Fruit fly (Drosophila melanogaster): ENCODE results near the gene CG15739.

CG15739 gene

DNA sequence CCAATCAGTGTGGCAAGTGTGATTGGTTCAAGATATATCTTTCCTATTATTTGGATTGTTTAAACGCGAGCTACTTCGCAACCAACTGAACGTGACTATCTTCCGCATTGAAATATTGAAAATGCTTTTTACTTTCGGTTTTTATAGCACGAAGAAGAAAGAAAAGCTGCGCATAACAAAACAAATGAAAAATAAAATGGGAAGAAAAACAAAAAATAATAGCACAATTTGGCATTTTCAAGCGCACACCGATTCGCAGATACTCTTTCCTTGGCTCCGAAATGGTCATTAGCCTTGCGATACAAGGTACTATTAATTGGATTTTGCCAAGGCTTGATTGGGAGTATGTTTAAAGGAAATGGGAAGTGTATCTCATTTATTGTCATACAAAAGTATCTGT, 51.4 kb downstream of the CG15739 start, which contains the start of gene Sclp:
Gene Sclp (minus strand): TSS at position 101 of the 400 bp plus-strand sequence.
- no peak for TF ChIP-seq pan (optimal IDR thresholded peaks at IDR 0.05)
- no peak for TF ChIP-seq usp (GFP tag; optimal IDR thresholded peaks at IDR 0.05)
- no peak for TF ChIP-seq Dll (optimal IDR thresholded peaks at IDR 0.05)
- no peak for TF ChIP-seq CG8478 (optimal IDR thresholded peaks at IDR 0.05)
- no peak for TF ChIP-seq EcR (GFP tag; optimal IDR thresholded peaks at IDR 0.05)
- TF ChIP-seq psq (optimal IDR thresholded peaks at IDR 0.05): no peak
